Worm (Caenorhabditis elegans) whole organism, L4 larva: ENCODE measurements around the gene srg-33.

Experiments
- F37D6.2 ChIP-seq: sonication (generic microtip); optimal IDR thresholded peaks from 2 replicates; lab custom pipeline; 2016; ENCODE audit warnings: mild to moderate bottlenecking, missing genetic modification characterization, missing compliant biosample characterization
- F44E2.7 ChIP-seq: fragments of 200-800 bp; sonication (Bioruptor generic); IDR thresholded peaks from 2 replicates; pipeline ENCODE4 v2.1.2; 2022; ENCODE audit warnings: missing genetic modification characterization, missing compliant biosample characterization
- R02D3.7 ChIP-seq: fragments of 150-350 bp; sonication (generic microtip); optimal IDR thresholded peaks from 3 replicates; lab custom pipeline; 2014; ENCODE audit warnings: missing biosample characterization, missing genetic modification characterization
- T20F7.1 ChIP-seq: fragments of 200-800 bp; sonication (Bioruptor generic); optimal IDR thresholded peaks from 2 replicates; lab custom pipeline; 2018; ENCODE audit warnings: mild to moderate bottlenecking, missing genetic modification characterization, missing compliant biosample characterization
- Y105C5A.15 ChIP-seq: fragments of 200-800 bp; sonication (Bioruptor generic); IDR thresholded peaks from 2 replicates; pipeline ENCODE4 v1.3.6; 2022; ENCODE audit warnings: missing genetic modification characterization, missing compliant biosample characterization
- Y5F2A.4 ChIP-seq: fragments of 200-800 bp; sonication (Bioruptor generic); optimal IDR thresholded peaks from 2 replicates; lab custom pipeline; 2018; ENCODE audit warnings: mild to moderate bottlenecking, missing genetic modification characterization, missing compliant biosample characterization
- ZK546.5 ChIP-seq, 2 experiments: sonication (generic microtip); optimal IDR thresholded peaks; 2 replicates each; lab custom pipeline; 2017; ENCODE audit warnings: missing biosample characterization in 2 of 2, missing genetic modification characterization in 2 of 2
- aha-1 ChIP-seq: fragments of 150-350 bp; peaks from one replicate; lab custom pipeline; 2014; ENCODE audit warnings: missing biosample characterization, missing genetic modification characterization
- aly-2 ChIP-seq: sonication (generic microtip); optimal IDR thresholded peaks from 2 replicates; lab custom pipeline; 2018; ENCODE audit warnings: missing biosample characterization, missing genetic modification characterization
- ama-1 ChIP-seq: fragments of 150-350 bp; optimal IDR thresholded peaks from 2 replicates; lab custom pipeline; 2014; ENCODE audit warnings: inconsistent platforms, mixed read lengths
- attf-4 ChIP-seq: sonication (generic microtip); optimal IDR thresholded peaks from 3 replicates; lab custom pipeline; 2017; ENCODE audit warnings: missing biosample characterization, missing genetic modification characterization
- ces-1 ChIP-seq: fragments of 150-350 bp; sonication (generic microtip); optimal IDR thresholded peaks from 4 replicates; lab custom pipeline; 2014; ENCODE audit warnings: missing biosample characterization, missing genetic modification reagents, missing genetic modification characterization
- ctbp-1 ChIP-seq: fragments of 200-800 bp; sonication (Bioruptor generic); IDR thresholded peaks from 2 replicates; pipeline ENCODE4 v1.3.6; 2022; ENCODE audit warnings: missing genetic modification reagents, missing genetic modification characterization, missing compliant biosample characterization
- daf-16 ChIP-seq, 3 experiments: sonication (generic microtip); optimal IDR thresholded peaks; 2 replicates each; lab custom pipeline; 2016 to 2017; ENCODE audit warnings: missing genetic modification characterization in 3 of 3, missing genetic modification reagents in 3 of 3, mild to moderate bottlenecking in 2 of 3, missing compliant biosample characterization in 2 of 3, missing biosample characterization in 1 of 3, moderate library complexity in 1 of 3
- daf-8 ChIP-seq: fragments of 200-800 bp; sonication (Bioruptor generic); IDR thresholded peaks from 2 replicates; pipeline ENCODE4 v1.3.6; 2022; ENCODE audit warnings: missing genetic modification characterization, missing compliant biosample characterization
- egl-43 ChIP-seq: fragments of 200-800 bp; sonication (Bioruptor generic); IDR thresholded peaks from 2 replicates; pipeline ENCODE4 v1.3.6; 2022; ENCODE audit warnings: missing genetic modification reagents, missing genetic modification characterization, missing compliant biosample characterization
- fos-1 ChIP-seq: fragments of 150-350 bp; optimal IDR thresholded peaks from 2 replicates; lab custom pipeline; 2014; ENCODE audit warnings: missing biosample characterization, missing genetic modification characterization
- gei-8 ChIP-seq: fragments of 200-800 bp; sonication (Bioruptor generic); optimal IDR thresholded peaks from 2 replicates; lab custom pipeline; 2018; ENCODE audit warnings: mild to moderate bottlenecking, missing genetic modification characterization, missing compliant biosample characterization
- jun-1 ChIP-seq: fragments of 150-350 bp; optimal IDR thresholded peaks from 2 replicates; lab custom pipeline; 2014; ENCODE audit warnings: missing biosample characterization, missing genetic modification reagents, missing genetic modification characterization
- lin-29 ChIP-seq: fragments of 200-800 bp; sonication (Bioruptor generic); IDR thresholded peaks from 2 replicates; pipeline ENCODE4 v1.3.6; 2022; ENCODE audit warnings: missing genetic modification reagents, missing genetic modification characterization, missing compliant biosample characterization
- lin-38 ChIP-seq: fragments of 200-800 bp; sonication (Bioruptor generic); IDR thresholded peaks from 2 replicates; pipeline ENCODE4 v1.3.6; 2022; ENCODE audit warnings: missing genetic modification reagents, missing genetic modification characterization, missing compliant biosample characterization
- lin-39 ChIP-seq: fragments of 150-350 bp; optimal IDR thresholded peaks from 2 replicates; lab custom pipeline; 2014; ENCODE audit warnings: missing biosample characterization, missing genetic modification reagents, missing genetic modification characterization
- lsy-2 ChIP-seq, 2 experiments: fragments of 150-350 bp in 1 of 2; sonication (generic microtip) in 1 of 2; optimal IDR thresholded peaks; 2 replicates each; lab custom pipeline; 2014 to 2017; ENCODE audit warnings: missing biosample characterization in 2 of 2, missing genetic modification characterization in 2 of 2
- madf-5 ChIP-seq, 2 experiments: fragments of 200-800 bp; sonication (Bioruptor generic); IDR thresholded peaks; 2 replicates each; pipeline ENCODE4 v1.3.6; 2022; ENCODE audit warnings: missing compliant biosample characterization in 2 of 2, missing genetic modification characterization in 2 of 2
- mdl-1 ChIP-seq, 2 experiments: fragments of 150-350 bp in 1 of 2; sonication (generic microtip) in 1 of 2; optimal IDR thresholded peaks; 2 replicates each; lab custom pipeline; 2014 to 2017; ENCODE audit warnings: missing biosample characterization in 2 of 2, missing genetic modification characterization in 2 of 2
- mdt-29 ChIP-seq: fragments of 200-800 bp; sonication (Bioruptor generic); IDR thresholded peaks from 2 replicates; pipeline ENCODE4 v1.3.6; 2022; ENCODE audit warnings: missing genetic modification reagents, missing genetic modification characterization, missing compliant biosample characterization
- mes-2 ChIP-seq: sonication (generic microtip); optimal IDR thresholded peaks from 2 replicates; lab custom pipeline; 2016; ENCODE audit warnings: missing genotype, mild to moderate bottlenecking, missing genetic modification characterization, missing compliant biosample characterization; ENCODE audit not compliant: poor library complexity, severe bottlenecking
- mxl-2 ChIP-seq: fragments of 200-800 bp; sonication (Bioruptor generic); conservative IDR thresholded peaks from 2 replicates; pipeline ENCODE4 v1.3.6; 2022; ENCODE audit warnings: missing genetic modification reagents, missing genetic modification characterization, missing compliant biosample characterization
- nhr-25 ChIP-seq: sonication (generic microtip); optimal IDR thresholded peaks from 2 replicates; lab custom pipeline; 2017; ENCODE audit warnings: missing genetic modification characterization, mild to moderate bottlenecking, missing compliant biosample characterization, antibody characterized with exemption, moderate library complexity, borderline replicate concordance; ENCODE audit not compliant: insufficient read depth
- nhr-28 ChIP-seq: fragments of 150-350 bp; optimal IDR thresholded peaks from 2 replicates; lab custom pipeline; 2014; ENCODE audit warnings: missing biosample characterization, missing genetic modification characterization
- nhr-41 ChIP-seq: fragments of 200-800 bp; sonication (Bioruptor generic); IDR thresholded peaks from 2 replicates; pipeline ENCODE4 v1.3.6; 2022; ENCODE audit warnings: missing genetic modification reagents, missing genetic modification characterization, missing compliant biosample characterization
- nhr-48 ChIP-seq: sonication (generic microtip); optimal IDR thresholded peaks from 2 replicates; lab custom pipeline; 2016; ENCODE audit warnings: mild to moderate bottlenecking, missing genetic modification characterization, missing compliant biosample characterization
- nhr-6 ChIP-seq: fragments of 150-350 bp; optimal IDR thresholded peaks from 2 replicates; lab custom pipeline; 2014; ENCODE audit warnings: missing biosample characterization, missing genetic modification characterization
- pha-4 ChIP-seq, 2 experiments: fragments of 150-350 bp in 1 of 2; fragments of 200-800 bp in 1 of 2; sonication (Bioruptor generic) in 1 of 2; IDR thresholded peaks in 1 of 2; optimal IDR thresholded peaks in 1 of 2; 2 replicates each; pipeline versions ENCODE4 v1.3.6 to Lab custom; 2014 to 2022; ENCODE audit warnings: missing genetic modification characterization in 2 of 2, missing genetic modification reagents in 2 of 2, missing biosample characterization in 1 of 2, missing compliant biosample characterization in 1 of 2
- php-3 ChIP-seq: fragments of 200-800 bp; sonication (Bioruptor generic); IDR thresholded peaks from 2 replicates; pipeline ENCODE4 v1.3.6; 2022; ENCODE audit warnings: missing genetic modification reagents, missing genetic modification characterization, missing compliant biosample characterization
- pqm-1 ChIP-seq: sonication (generic microtip); optimal IDR thresholded peaks from 2 replicates; lab custom pipeline; 2017; ENCODE audit warnings: missing biosample characterization, missing genetic modification characterization
- rbr-2 ChIP-seq: sonication (generic microtip); optimal IDR thresholded peaks from 2 replicates; lab custom pipeline; 2016; ENCODE audit warnings: missing genotype, missing genetic modification characterization, missing compliant biosample characterization
- sdz-12 ChIP-seq: fragments of 200-800 bp; sonication (Bioruptor generic); optimal IDR thresholded peaks from 2 replicates; lab custom pipeline; 2018; ENCODE audit warnings: mild to moderate bottlenecking, missing genetic modification characterization, missing compliant biosample characterization
- snpc-1.2 ChIP-seq: fragments of 200-800 bp; sonication (Bioruptor generic); IDR thresholded peaks from 2 replicates; pipeline ENCODE4 v1.3.6; 2022; ENCODE audit warnings: missing genetic modification reagents, missing genetic modification characterization, missing compliant biosample characterization
- spr-3 ChIP-seq: fragments of 200-800 bp; sonication (Bioruptor generic); optimal IDR thresholded peaks from 2 replicates; lab custom pipeline; 2018; ENCODE audit warnings: mild to moderate bottlenecking, missing genetic modification characterization, missing compliant biosample characterization
- tag-97 ChIP-seq: fragments of 200-800 bp; sonication (Bioruptor generic); IDR thresholded peaks from 2 replicates; pipeline ENCODE4 v1.3.6; 2022; ENCODE audit warnings: missing genetic modification characterization, missing compliant biosample characterization
- tra-1 ChIP-seq: fragments of 200-800 bp; sonication (Bioruptor generic); IDR thresholded peaks from 2 replicates; pipeline ENCODE4 v1.3.6; 2022; ENCODE audit warnings: missing genetic modification reagents, missing genetic modification characterization, missing compliant biosample characterization
- unc-62 ChIP-seq, 3 experiments: fragments of 150-350 bp in 1 of 3; sonication (generic microtip); optimal IDR thresholded peaks in 2 of 3; peaks in 1 of 3; 1 replicate in 1 of 3; 2 replicates in 2 of 3; lab custom pipeline; 2014 to 2017; ENCODE audit warnings: missing biosample characterization in 3 of 3, missing genetic modification characterization in 3 of 3, missing genetic modification reagents in 3 of 3, missing genotype in 1 of 3
- vab-7 ChIP-seq: fragments of 200-800 bp; sonication (Bioruptor generic); IDR thresholded peaks from 2 replicates; pipeline ENCODE4 v1.3.6; 2022; ENCODE audit warnings: missing genetic modification reagents, missing genetic modification characterization, missing compliant biosample characterization
- zag-1 ChIP-seq: fragments of 150-350 bp; optimal IDR thresholded peaks from 2 replicates; lab custom pipeline; 2014; ENCODE audit warnings: missing biosample characterization, missing genetic modification characterization
- zip-11 ChIP-seq: fragments of 200-800 bp; sonication (Bioruptor generic); IDR thresholded peaks from 2 replicates; pipeline ENCODE4 v1.3.6; 2022; ENCODE audit warnings: missing genetic modification characterization, missing compliant biosample characterization
- ztf-11 ChIP-seq: fragments of 150-350 bp; optimal IDR thresholded peaks from 2 replicates; lab custom pipeline; 2014; ENCODE audit warnings: missing biosample characterization, missing genetic modification characterization

Gene srg-33

ce11 chrV:8291764-8292163 lies at the start of gene srg-33:
Gene srg-33 (plus strand): TSS chrV:8292064.
- no peak for TF ChIP-seq ZK546.5 (tag; optimal IDR thresholded peaks at IDR 0.05; lab: Kevin White, UChicago)
- TF ChIP-seq attf-4: no peak
- TF ChIP-seq lin-29 (GFP tag; lab: Robert Waterston, UW): no peak
- no peak for TF ChIP-seq ztf-11 (tag; lab: Kevin White, UChicago)
- TF ChIP-seq ctbp-1 (GFP tag; lab: Robert Waterston, UW): no peak
- TF ChIP-seq T20F7.1: no peak
- no peak for TF ChIP-seq aly-2 (tag; lab: Kevin White, UChicago)
- TF ChIP-seq nhr-25: no peak
- no peak for TF ChIP-seq spr-3 (GFP tag; lab: Kevin White, UChicago)
- no peak for TF ChIP-seq Y105C5A.15 (GFP tag; lab: Robert Waterston, UW)
- no peak for TF ChIP-seq lin-38 (GFP tag; lab: Robert Waterston, UW)

DNA sequence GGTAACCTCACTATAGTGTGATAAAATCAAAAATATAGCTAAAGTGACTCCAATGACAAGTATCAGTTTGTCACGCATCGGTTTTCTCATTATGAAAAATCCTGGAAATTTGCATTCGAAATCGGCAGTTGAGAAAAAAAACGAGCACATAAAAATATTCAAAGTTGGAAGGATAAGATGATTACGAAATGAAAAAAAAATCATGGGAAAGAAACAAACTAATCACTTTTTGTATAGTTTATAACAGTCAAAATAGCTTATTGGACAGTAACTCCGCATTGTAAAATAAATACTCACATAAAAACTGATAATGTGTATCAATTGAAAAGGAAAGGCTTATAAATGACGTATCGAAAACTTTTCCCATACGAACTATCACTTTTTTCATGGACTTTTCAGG lies 49.1 kb upstream of the srg-33 start, which contains the start of gene C16D9.4:
Gene C16D9.4 (minus strand): TSS at position 101 of the 400 bp plus-strand sequence.
- TF ChIP-seq jun-1: no peak
- TF ChIP-seq php-3 (GFP tag; lab: Robert Waterston, UW): peak; percentile 33; the same call in 1 of the 2 replicates
- TF ChIP-seq F37D6.2: no peak
- TF ChIP-seq zip-11 (GFP tag; lab: Robert Waterston, UW): no peak
- no peak for TF ChIP-seq Y5F2A.4
- no peak for TF ChIP-seq nhr-41 (GFP tag; lab: Robert Waterston, UW)
- no peak for TF ChIP-seq tra-1
- TF ChIP-seq, all 104 proteins: peak for 1

DNA sequence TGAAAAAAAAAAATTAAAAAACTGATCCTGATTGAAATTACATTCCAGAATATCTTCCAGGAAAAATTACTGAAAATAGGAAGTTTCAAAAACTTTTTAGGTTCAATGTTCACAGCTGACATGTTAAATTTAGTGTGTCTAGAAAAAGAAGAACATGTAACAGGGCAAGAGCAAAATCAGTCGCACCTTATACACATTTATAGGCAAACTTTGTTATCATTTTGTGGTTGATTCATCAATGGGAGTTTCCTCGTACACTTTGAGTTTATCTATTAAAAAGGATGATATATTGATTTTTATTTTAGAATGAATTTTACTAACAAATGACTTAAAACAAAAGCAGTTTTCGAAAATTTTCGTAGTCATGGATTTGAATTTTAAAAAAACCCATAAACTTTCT lies 48.7 kb upstream of the srg-33 start:
- no peak for TF ChIP-seq R02D3.7
- TF ChIP-seq tag-97 (GFP tag; lab: Robert Waterston, UW): no peak
- TF ChIP-seq mdl-1 (tag; optimal IDR thresholded peaks at IDR 0.05; lab: Kevin White, UChicago): no peak
- no peak for TF ChIP-seq lin-38 (GFP tag; lab: Robert Waterston, UW)
- no peak for TF ChIP-seq fos-1 (tag; lab: Kevin White, UChicago)
- no peak for TF ChIP-seq mes-2 (tag; lab: Kevin White, UChicago)
- TF ChIP-seq mdt-29 (GFP tag; lab: Robert Waterston, UW): no peak
- no peak for TF ChIP-seq snpc-1.2
- no peak for TF ChIP-seq F44E2.7 (GFP tag; lab: Robert Waterston, UW)
- no peak for TF ChIP-seq ctbp-1 (GFP tag; lab: Robert Waterston, UW)
- no peak for TF ChIP-seq ama-1 (lab: Kevin White, UChicago)
- no peak for TF ChIP-seq rbr-2 (tag; lab: Kevin White, UChicago)
- TF ChIP-seq ces-1: no peak
- no peak for TF ChIP-seq daf-16 (GFP tag; optimal IDR thresholded peaks at IDR 0.05; lab: Kevin White, UChicago)
- peak; percentile 26 for TF ChIP-seq daf-16 (tag; optimal IDR thresholded peaks at IDR 0.05; lab: Kevin White, UChicago)
- TF ChIP-seq pqm-1: peak; percentile 50
- TF ChIP-seq nhr-6 (tag; lab: Kevin White, UChicago): no peak
- no peak for TF ChIP-seq gei-8
- TF ChIP-seq aha-1: peak; percentile 29
- no peak for TF ChIP-seq egl-43 (GFP tag; lab: Robert Waterston, UW)
- no peak for TF ChIP-seq lsy-2 (tag; optimal IDR thresholded peaks at IDR 0.05; lab: Kevin White, UChicago)
- no peak for TF ChIP-seq vab-7 (GFP tag; lab: Robert Waterston, UW)
- TF ChIP-seq pha-4 (GFP tag; IDR thresholded peaks at IDR 0.05; lab: Robert Waterston, UW): no peak
- TF ChIP-seq pha-4 (tag; optimal IDR thresholded peaks at IDR 0.05; lab: Kevin White, UChicago): no peak
- no peak for TF ChIP-seq nhr-48 (tag; lab: Kevin White, UChicago)
- TF ChIP-seq unc-62 (GFP tag; optimal IDR thresholded peaks at IDR 0.05 in 1 of 2; lab: Kevin White, UChicago): peak in 1 of 2 experiments; percentile 64
- no peak for TF ChIP-seq unc-62 (tag; optimal IDR thresholded peaks at IDR 0.05; lab: Kevin White, UChicago)
- TF ChIP-seq mxl-2 (GFP tag; lab: Robert Waterston, UW): no peak
- TF ChIP-seq spr-3 (GFP tag; lab: Kevin White, UChicago): no peak
- TF ChIP-seq nhr-28 (tag; lab: Kevin White, UChicago): peak; percentile 48
- TF ChIP-seq lin-39: no peak
- TF ChIP-seq zag-1 (tag; lab: Kevin White, UChicago): no peak
- no peak for TF ChIP-seq daf-8 (GFP tag; lab: Robert Waterston, UW)
- TF ChIP-seq madf-5 (GFP tag; IDR thresholded peaks at IDR 0.05; lab: Robert Waterston, UW): no peak
- TF ChIP-seq sdz-12: no peak
